Fruit fly (Drosophila melanogaster) whole organism, embryonic: Measurements from ENCODE around the gene Pcyt1.

Experiments
- Antp ChIP-seq: fragments of 200-800 bp; sonication (Bioruptor generic); optimal IDR thresholded peaks from 3 replicates; lab custom pipeline; 2016; ENCODE audit warnings: missing biosample characterization, missing genetic modification characterization
- Bdp1 ChIP-seq: fragments of 200-800 bp; sonication (Bioruptor generic); optimal IDR thresholded peaks from 3 replicates; lab custom pipeline; 2016; ENCODE audit warnings: missing biosample characterization, missing genetic modification characterization
- Bgb ChIP-seq: fragments of 200-800 bp; sonication (Bioruptor generic); IDR thresholded peaks from 2 replicates; pipeline ENCODE4 v1.3.6; 2022; ENCODE audit warnings: missing biosample characterization, missing genetic modification characterization; ENCODE audit not compliant: partially characterized antibody
- CG10267 ChIP-seq: fragments of 200-800 bp; sonication (Bioruptor generic); optimal IDR thresholded peaks from 2 replicates; lab custom pipeline; 2018; ENCODE audit warnings: missing biosample characterization, mild to moderate bottlenecking, missing genetic modification characterization, moderate library complexity
- CG10462 ChIP-seq: fragments of 200-800 bp; sonication (Bioruptor generic); optimal IDR thresholded peaks from 2 replicates; lab custom pipeline; 2016; ENCODE audit warnings: missing biosample characterization, missing genetic modification characterization
- CG10543 ChIP-seq: fragments of 200-800 bp; sonication (Bioruptor generic); optimal IDR thresholded peaks from 3 replicates; lab custom pipeline; 2017; ENCODE audit warnings: missing biosample characterization, mild to moderate bottlenecking, missing genetic modification characterization, moderate library complexity
- CG10979 ChIP-seq: fragments of 200-800 bp; sonication (Bioruptor generic); optimal IDR thresholded peaks from 2 replicates; lab custom pipeline; 2018; ENCODE audit warnings: missing biosample characterization, mild to moderate bottlenecking, missing genetic modification characterization, moderate library complexity
- CG12391 ChIP-seq: fragments of 200-800 bp; sonication (Bioruptor generic); optimal IDR thresholded peaks from 3 replicates; lab custom pipeline; 2018; ENCODE audit warnings: missing biosample characterization, mild to moderate bottlenecking, missing genetic modification characterization, moderate library complexity
- CG1647 ChIP-seq: fragments of 200-800 bp; sonication (Bioruptor generic); optimal IDR thresholded peaks from 3 replicates; lab custom pipeline; 2016; ENCODE audit warnings: missing biosample characterization, missing genetic modification characterization
- CG16863 ChIP-seq: fragments of 200-800 bp; sonication (Bioruptor generic); optimal IDR thresholded peaks from 3 replicates; lab custom pipeline; 2016; ENCODE audit warnings: missing biosample characterization, missing genetic modification characterization
- CG2116 ChIP-seq: fragments of 200-800 bp; sonication (Bioruptor generic); optimal IDR thresholded peaks from 3 replicates; lab custom pipeline; 2018; ENCODE audit warnings: missing biosample characterization, mild to moderate bottlenecking, missing genetic modification characterization
- CG3726 ChIP-seq: fragments of 200-800 bp; sonication (Bioruptor generic); IDR thresholded peaks from 3 replicates; pipeline ENCODE4, ENCODE4 v1.3.6; 2022; ENCODE audit warnings: missing biosample characterization, missing genetic modification characterization
- CG3838 ChIP-seq: fragments of 200-800 bp; sonication (Bioruptor generic); optimal IDR thresholded peaks from 3 replicates; lab custom pipeline; 2016; ENCODE audit warnings: missing biosample characterization, missing genetic modification characterization
- CG3847 ChIP-seq: fragments of 200-800 bp; sonication (Bioruptor generic); IDR thresholded peaks from 2 replicates; pipeline ENCODE4 v1.3.6; 2022; ENCODE audit warnings: missing biosample characterization, missing genetic modification characterization
- CG42726 ChIP-seq: fragments of 200-800 bp; sonication (Bioruptor generic); IDR thresholded peaks from 2 replicates; pipeline ENCODE4 v1.3.6; 2022; ENCODE audit warnings: missing biosample characterization, missing genetic modification characterization; ENCODE audit not compliant: partially characterized antibody
- CG4282 ChIP-seq: fragments of 200-800 bp; sonication (Bioruptor generic); optimal IDR thresholded peaks from 2 replicates; lab custom pipeline; 2016; ENCODE audit warnings: missing biosample characterization, missing genetic modification characterization
- CG4730 ChIP-seq: fragments of 200-800 bp; sonication (Bioruptor generic); IDR thresholded peaks from 2 replicates; pipeline ENCODE4 v1.3.6; 2022; ENCODE audit warnings: missing biosample characterization, missing genetic modification characterization
- CG6272 ChIP-seq: fragments of 200-800 bp; sonication (Bioruptor generic); IDR thresholded peaks from 2 replicates; pipeline ENCODE4 v1.3.6; 2022; ENCODE audit warnings: missing biosample characterization, missing genetic modification characterization
- CG6765 ChIP-seq: fragments of 200-800 bp; sonication (Bioruptor generic); optimal IDR thresholded peaks from 3 replicates; lab custom pipeline; 2017; ENCODE audit warnings: missing biosample characterization, mild to moderate bottlenecking, missing genetic modification characterization
- CG7987 ChIP-seq: fragments of 200-800 bp; sonication (Bioruptor generic); optimal IDR thresholded peaks from 2 replicates; lab custom pipeline; 2018; ENCODE audit warnings: missing biosample characterization, mild to moderate bottlenecking, missing genetic modification characterization, moderate library complexity
- CHES-1-like ChIP-seq: fragments of 200-800 bp; sonication (Bioruptor generic); optimal IDR thresholded peaks from 2 replicates; lab custom pipeline; 2016; ENCODE audit warnings: missing biosample characterization, missing genetic modification characterization
- Dek ChIP-seq: fragments of 200-800 bp; sonication (Bioruptor generic); optimal IDR thresholded peaks from 3 replicates; lab custom pipeline; 2019; ENCODE audit warnings: missing biosample characterization, mild to moderate bottlenecking, missing genetic modification characterization, moderate library complexity
- Dip3 ChIP-seq: fragments of 200-800 bp; sonication (Bioruptor generic); optimal IDR thresholded peaks from 3 replicates; lab custom pipeline; 2016; ENCODE audit warnings: missing biosample characterization, missing genetic modification characterization
- Ets65A ChIP-seq: fragments of 200-800 bp; sonication (Bioruptor generic); peaks from one replicate; lab custom pipeline; 2016; ENCODE audit warnings: missing biosample characterization, missing genetic modification characterization
- GATAe ChIP-seq: fragments of 200-800 bp; sonication (Bioruptor generic); conservative IDR thresholded peaks from 2 replicates; pipeline ENCODE4 v1.3.6; 2022; ENCODE audit warnings: missing biosample characterization, missing genetic modification characterization
- H15 ChIP-seq: fragments of 200-800 bp; sonication (Bioruptor generic); IDR thresholded peaks from 3 replicates; pipeline ENCODE4 v1.3.6; 2022; ENCODE audit warnings: missing biosample characterization, missing genetic modification characterization
- Hr3 ChIP-seq: fragments of 200-800 bp; sonication (Bioruptor generic); optimal IDR thresholded peaks from 3 replicates; lab custom pipeline; 2016; ENCODE audit warnings: missing biosample characterization, missing genetic modification characterization
- Lim3 ChIP-seq: fragments of 200-800 bp; sonication (Bioruptor generic); IDR thresholded peaks from 2 replicates; pipeline ENCODE4 v1.3.6; 2022; ENCODE audit warnings: missing biosample characterization, missing genetic modification characterization
- Lpt ChIP-seq: fragments of >200 bp; optimal IDR thresholded peaks from 2 replicates; lab custom pipeline; 2018; ENCODE audit warnings: missing biosample characterization, missing genetic modification characterization
- NC2α ChIP-seq: fragments of 200-800 bp; sonication (Bioruptor generic); optimal IDR thresholded peaks from 2 replicates; lab custom pipeline; 2016; ENCODE audit warnings: missing biosample characterization, missing genetic modification characterization
- Ravus ChIP-seq: fragments of 200-800 bp; sonication (Bioruptor generic); IDR thresholded peaks from 2 replicates; pipeline ENCODE4 v1.3.6; 2022; ENCODE audit warnings: missing biosample characterization, missing genetic modification characterization
- Scr ChIP-seq: fragments of 200-800 bp; sonication (Bioruptor generic); IDR thresholded peaks from 2 replicates; pipeline ENCODE4 v1.3.6; 2022; ENCODE audit warnings: missing biosample characterization, missing genetic modification characterization; ENCODE audit not compliant: partially characterized antibody
- Sry-δ ChIP-seq: fragments of 200-800 bp; sonication (Bioruptor generic); optimal IDR thresholded peaks from 2 replicates; lab custom pipeline; 2016; ENCODE audit warnings: missing biosample characterization, missing genetic modification characterization
- btn ChIP-seq: fragments of 200-800 bp; sonication (Bioruptor generic); optimal IDR thresholded peaks from 2 replicates; lab custom pipeline; 2016; ENCODE audit warnings: missing biosample characterization, missing genetic modification characterization
- crc ChIP-seq: fragments of 200-800 bp; sonication (Bioruptor generic); optimal IDR thresholded peaks from 2 replicates; lab custom pipeline; 2016; ENCODE audit warnings: missing biosample characterization, missing genetic modification characterization
- dati ChIP-seq: fragments of 200-800 bp; sonication (Bioruptor generic); IDR thresholded peaks from 2 replicates; pipeline ENCODE4 v1.3.6; 2022; ENCODE audit warnings: missing biosample characterization, missing genetic modification characterization
- disco-r ChIP-seq: fragments of 200-800 bp; sonication (Bioruptor generic); optimal IDR thresholded peaks from 2 replicates; lab custom pipeline; 2016; ENCODE audit warnings: missing biosample characterization, missing genetic modification characterization
- dpn ChIP-seq, 2 experiments: fragments of 200-800 bp; sonication (Bioruptor generic); optimal IDR thresholded peaks; 3 replicates each; lab custom pipeline; 2016; ENCODE audit warnings: missing biosample characterization in 2 of 2, missing genetic modification characterization in 2 of 2
- eyg ChIP-seq: fragments of 200-800 bp; sonication (Bioruptor generic); optimal IDR thresholded peaks from 3 replicates; lab custom pipeline; 2016; ENCODE audit warnings: missing biosample characterization, missing genetic modification characterization
- gce ChIP-seq: fragments of 200-800 bp; sonication (Bioruptor generic); IDR thresholded peaks from 3 replicates; pipeline ENCODE4 v1.3.6; 2022; ENCODE audit warnings: missing biosample characterization, missing genetic modification characterization
- gcm2 ChIP-seq: fragments of 200-800 bp; sonication (Bioruptor generic); optimal IDR thresholded peaks from 2 replicates; lab custom pipeline; 2016; ENCODE audit warnings: missing biosample characterization, missing genetic modification characterization
- gem ChIP-seq: fragments of 200-800 bp; sonication (Bioruptor generic); optimal IDR thresholded peaks from 2 replicates; lab custom pipeline; 2019; ENCODE audit warnings: missing biosample characterization, mild to moderate bottlenecking, missing genetic modification characterization, moderate library complexity
- odd ChIP-seq: fragments of 200-800 bp; sonication (Bioruptor generic); optimal IDR thresholded peaks from 2 replicates; lab custom pipeline; 2017; ENCODE audit warnings: missing biosample characterization, mild to moderate bottlenecking, missing genetic modification characterization
- onecut ChIP-seq: fragments of 200-800 bp; sonication (Bioruptor generic); IDR thresholded peaks from 2 replicates; pipeline ENCODE4 v1.3.6; 2022; ENCODE audit warnings: missing biosample characterization, missing genetic modification characterization
- schlank ChIP-seq: fragments of 200-800 bp; sonication (Bioruptor generic); optimal IDR thresholded peaks from 2 replicates; lab custom pipeline; 2018; ENCODE audit warnings: missing biosample characterization, mild to moderate bottlenecking, missing genetic modification characterization
- shn ChIP-seq: fragments of 200-800 bp; sonication (Bioruptor generic); optimal IDR thresholded peaks from 3 replicates; lab custom pipeline; 2016; ENCODE audit warnings: missing biosample characterization, missing genetic modification characterization
- sisA ChIP-seq: fragments of 200-800 bp; sonication (Bioruptor generic); IDR thresholded peaks from 2 replicates; pipeline ENCODE4 v1.3.6; 2022; ENCODE audit warnings: missing biosample characterization, missing genetic modification characterization
- tio ChIP-seq: fragments of 200-800 bp; sonication (Bioruptor generic); optimal IDR thresholded peaks from 2 replicates; lab custom pipeline; 2017; ENCODE audit warnings: missing biosample characterization, missing genetic modification characterization, inconsistent platforms
- tup ChIP-seq: fragments of 200-800 bp; sonication (Bioruptor generic); optimal IDR thresholded peaks from 2 replicates; lab custom pipeline; 2016; ENCODE audit warnings: missing biosample characterization, mild to moderate bottlenecking, missing genetic modification characterization, moderate library complexity
- usp ChIP-seq: fragments of >200 bp; optimal IDR thresholded peaks from 2 replicates; lab custom pipeline; 2017; ENCODE audit warnings: missing biosample characterization, missing genetic modification characterization
- vfl ChIP-seq: fragments of 200-800 bp; sonication (Bioruptor generic); optimal IDR thresholded peaks from 2 replicates; lab custom pipeline; 2016; ENCODE audit warnings: missing biosample characterization, missing genetic modification characterization

Gene Pcyt1

dm6 chr3L:1591692-1592371 is 45.9 kb downstream of the Pcyt1 start (continued):
- peak; percentile 80 for TF ChIP-seq Dek (tag; lab: Kevin White, UChicago)
- TF ChIP-seq CG4282 (GFP tag; lab: Kevin White, UChicago), result no peak
- no peak for TF ChIP-seq btn
- TF ChIP-seq Ravus (GFP tag; lab: Robert Waterston, UW), result peak; percentile 24; the same call in 1 of the 2 replicates
- no peak for TF ChIP-seq Ets65A (GFP tag; lab: Kevin White, UChicago)
- no peak for TF ChIP-seq odd (GFP tag; lab: Kevin White, UChicago)
- peak; percentile 93 for TF ChIP-seq schlank
- peak in 1 of 2 experiments; percentile 78 for TF ChIP-seq dpn (GFP tag; optimal IDR thresholded peaks at IDR 0.05; lab: Kevin White, UChicago)
- TF ChIP-seq gce (GFP tag; lab: Robert Waterston, UW), result no peak; the same call in 2 of the 3 replicates
- TF ChIP-seq sisA (GFP tag; lab: Robert Waterston, UW), result no peak
- no peak for TF ChIP-seq CG10979 (tag; lab: Kevin White, UChicago)
- peak; percentile 96 for TF ChIP-seq CG7987
- no peak for TF ChIP-seq shn (GFP tag; lab: Kevin White, UChicago)
- TF ChIP-seq eyg (GFP tag; lab: Kevin White, UChicago), result peak; percentile 78
- TF ChIP-seq Sry-δ (GFP tag; lab: Kevin White, UChicago), result peak; percentile 19
- no peak for TF ChIP-seq CG10267 (tag; lab: Kevin White, UChicago)
- TF ChIP-seq vfl, result peak; percentile 14
- TF ChIP-seq CHES-1-like (GFP tag; lab: Kevin White, UChicago), result peak; percentile 75
- peak; percentile 28 for TF ChIP-seq CG12391
- peak; percentile 91 for TF ChIP-seq CG6765 (GFP tag; lab: Kevin White, UChicago)
- no peak for TF ChIP-seq disco-r (GFP tag; lab: Kevin White, UChicago)
- no peak for TF ChIP-seq gcm2
- TF ChIP-seq tup (GFP tag; lab: Kevin White, UChicago), result peak; percentile 59
- no peak for TF ChIP-seq Hr3 (GFP tag; lab: Kevin White, UChicago)
- TF ChIP-seq CG10543 (GFP tag; lab: Kevin White, UChicago), result peak; percentile 82
- no peak for TF ChIP-seq Scr (GFP tag; lab: Robert Waterston, UW)
- no peak for TF ChIP-seq CG6272
- no peak for TF ChIP-seq H15 (GFP tag; lab: Robert Waterston, UW)
- no peak for TF ChIP-seq Antp (GFP tag; lab: Kevin White, UChicago)
- TF ChIP-seq Bdp1, result peak; percentile 37
- peak; percentile 32 for TF ChIP-seq CG2116 (GFP tag; lab: Kevin White, UChicago)
- no peak for TF ChIP-seq Lpt
- peak; percentile 10 for TF ChIP-seq CG3838 (GFP tag; lab: Kevin White, UChicago)
- TF ChIP-seq gem (tag; lab: Kevin White, UChicago), result no peak
- TF ChIP-seq CG42726 (GFP tag; lab: Robert Waterston, UW), result no peak
- TF ChIP-seq CG4730, result no peak
- peak; percentile 81 for TF ChIP-seq CG1647 (GFP tag; lab: Kevin White, UChicago)
- TF ChIP-seq NC2α (GFP tag; lab: Kevin White, UChicago), result peak; percentile 5
- TF ChIP-seq usp, result no peak
- no peak for TF ChIP-seq Bgb (GFP tag; lab: Robert Waterston, UW)
- no peak for TF ChIP-seq Lim3 (GFP tag; lab: Robert Waterston, UW)
- TF ChIP-seq crc (GFP tag; lab: Kevin White, UChicago), result peak; percentile 71
- peak; percentile 84 for TF ChIP-seq Dip3 (GFP tag; lab: Kevin White, UChicago)
- no peak for TF ChIP-seq dati (GFP tag; lab: Robert Waterston, UW)
- TF ChIP-seq CG3726, result no peak
- TF ChIP-seq CG16863 (GFP tag; lab: Kevin White, UChicago), result no peak
- TF ChIP-seq CG3847 (GFP tag; lab: Robert Waterston, UW), result peak; percentile 47; the same call in 1 of the 2 replicates
- TF ChIP-seq tio (GFP tag; lab: Kevin White, UChicago), result no peak
- TF ChIP-seq GATAe (GFP tag; lab: Robert Waterston, UW), result no peak
- TF ChIP-seq CG10462 (GFP tag; lab: Kevin White, UChicago), result no peak
- TF ChIP-seq onecut, result peak; percentile 66
